Worm (Caenorhabditis elegans): ENCODE results near the gene C43H6.6.

The C43H6.6 gene

ce11 chrX:2394983-2395382 lies at the start of gene C43H6.6:
C43H6.6 (plus strand) TSS chrX:2395283.
- no peak for TF ChIP-seq lin-39 (tag; optimal IDR thresholded peaks at IDR 0.05)
- TF ChIP-seq ztf-4 (tag; optimal IDR thresholded peaks at IDR 0.05) = no peak
- TF ChIP-seq pqm-1 (tag; optimal IDR thresholded peaks at IDR 0.05) = no peak
- TF ChIP-seq daf-12 (tag; optimal IDR thresholded peaks at IDR 0.05) = no peak
- no peak for TF ChIP-seq mml-1 (tag; optimal IDR thresholded peaks at IDR 0.05)
- no peak for TF ChIP-seq eor-1 (tag; optimal IDR thresholded peaks at IDR 0.05)
- no peak for TF ChIP-seq elt-2 (tag; optimal IDR thresholded peaks at IDR 0.05)
- no peak for TF ChIP-seq nhr-23 (tag; optimal IDR thresholded peaks at IDR 0.05)
- TF ChIP-seq nhr-11 (tag; optimal IDR thresholded peaks at IDR 0.05) = no peak
- TF ChIP-seq lsy-12 (tag; optimal IDR thresholded peaks at IDR 0.05) = no peak
- no peak for TF ChIP-seq nhr-76 (tag; optimal IDR thresholded peaks at IDR 0.05)
- TF ChIP-seq ceh-9 (tag; optimal IDR thresholded peaks at IDR 0.05) = no peak
- TF ChIP-seq nfya-1 (tag; optimal IDR thresholded peaks at IDR 0.05; ENCODE audit: insufficient read depth) = no peak
- no peak for TF ChIP-seq R02D3.7 (tag; optimal IDR thresholded peaks at IDR 0.05)
- no peak for TF ChIP-seq elt-1 (tag; optimal IDR thresholded peaks at IDR 0.05)
- TF ChIP-seq elt-3 (tag; optimal IDR thresholded peaks at IDR 0.05) = no peak

- no peak for TF ChIP-seq egl-5 (tag; optimal IDR thresholded peaks at IDR 0.05)
- no peak for TF ChIP-seq ceh-28 (tag; optimal IDR thresholded peaks at IDR 0.05)
- TF ChIP-seq snpc-4 (tag; optimal IDR thresholded peaks at IDR 0.05) = no peak
- TF ChIP-seq ceh-16 (tag; optimal IDR thresholded peaks at IDR 0.05) = no peak
- no peak for TF ChIP-seq skn-1 (tag; optimal IDR thresholded peaks at IDR 0.05)
- TF ChIP-seq ztf-11 (tag; optimal IDR thresholded peaks at IDR 0.05) = no peak
Observed at ce11 chrX:2347962-2348361, 47.1 kb upstream of the C43H6.6 start.

- no peak for TF ChIP-seq ztf-11 (tag; optimal IDR thresholded peaks at IDR 0.05)
- no peak for TF ChIP-seq pha-4 (tag; optimal IDR thresholded peaks at IDR 0.05)
- TF ChIP-seq eor-1 (tag; optimal IDR thresholded peaks at IDR 0.05) = no peak
- TF ChIP-seq unc-39 (tag; optimal IDR thresholded peaks at IDR 0.05) = no peak
- no peak for TF ChIP-seq aly-2 (tag; optimal IDR thresholded peaks at IDR 0.05)
- TF ChIP-seq lsy-12 (tag; optimal IDR thresholded peaks at IDR 0.05) = no peak
Observed at ce11 chrX:2352929-2353328, 42.2 kb upstream of the C43H6.6 start.

- TF ChIP-seq R02D3.7 (tag; optimal IDR thresholded peaks at IDR 0.05) (no peak), ama-1 (optimal IDR thresholded peaks at IDR 0.05) (no peak), nhr-67 (tag; optimal IDR thresholded peaks at IDR 0.05) (no peak), daf-12 (tag; optimal IDR thresholded peaks at IDR 0.05) (no peak), lin-15B (tag; optimal IDR thresholded peaks at IDR 0.05) (no peak), nhr-28 (tag; optimal IDR thresholded peaks at IDR 0.05) (no peak), egl-5 (tag; optimal IDR thresholded peaks at IDR 0.05) (no peak), mdl-1 (tag; optimal IDR thresholded peaks at IDR 0.05) (no peak), fkh-2 (tag; optimal IDR thresholded peaks at IDR 0.05) (no peak), fos-1 (tag; optimal IDR thresholded peaks at IDR 0.05) (no peak), ztf-4 (tag; optimal IDR thresholded peaks at IDR 0.05) (no peak), aly-2 (tag; optimal IDR thresholded peaks at IDR 0.05) (no peak), fkh-10 (GFP tag; optimal IDR thresholded peaks at IDR 0.05) (no peak), sea-2 (GFP tag; optimal IDR thresholded peaks at IDR 0.05) (no peak), nfya-1 (tag; optimal IDR thresholded peaks at IDR 0.05; ENCODE audit: insufficient read depth) (no peak), ceh-16 (tag; optimal IDR thresholded peaks at IDR 0.05) (no peak), elt-2 (tag; optimal IDR thresholded peaks at IDR 0.05) (no peak), ceh-28 (tag; optimal IDR thresholded peaks at IDR 0.05) (no peak), snpc-4 (tag; optimal IDR thresholded peaks at IDR 0.05) (no peak), nhr-25 (tag; optimal IDR thresholded peaks at IDR 0.05) (no peak)
Observed at ce11 chrX:2359797-2360196, 35.3 kb upstream of the C43H6.6 start, which contains the start of gene lgc-40. lgc-40 (plus strand) TSS chrX:2360097.

- TF ChIP-seq lin-15B (tag; optimal IDR thresholded peaks at IDR 0.05) = no peak
- TF ChIP-seq lsy-12 (tag; optimal IDR thresholded peaks at IDR 0.05) = no peak
- TF ChIP-seq tbx-2 (tag; optimal IDR thresholded peaks at IDR 0.05) = no peak
- no peak for TF ChIP-seq aly-2 (tag; optimal IDR thresholded peaks at IDR 0.05)
- no peak for TF ChIP-seq pqm-1 (tag; optimal IDR thresholded peaks at IDR 0.05)
- no peak for TF ChIP-seq snpc-4 (tag; optimal IDR thresholded peaks at IDR 0.05)
- TF ChIP-seq nhr-237 (tag; optimal IDR thresholded peaks at IDR 0.05) = no peak
- no peak for TF ChIP-seq elt-2 (tag; optimal IDR thresholded peaks at IDR 0.05)
- no peak for TF ChIP-seq elt-1 (tag; optimal IDR thresholded peaks at IDR 0.05)
- TF ChIP-seq nhr-12 (tag; optimal IDR thresholded peaks at IDR 0.05) = no peak
- no peak for TF ChIP-seq eor-1 (tag; optimal IDR thresholded peaks at IDR 0.05)
- no peak for TF ChIP-seq ceh-9 (tag; optimal IDR thresholded peaks at IDR 0.05)
- TF ChIP-seq nhr-23 (tag; optimal IDR thresholded peaks at IDR 0.05) = no peak
- TF ChIP-seq ZK546.5 (tag; optimal IDR thresholded peaks at IDR 0.05) = no peak
- TF ChIP-seq nhr-11 (tag; optimal IDR thresholded peaks at IDR 0.05) = no peak
- TF ChIP-seq nhr-67 (tag; optimal IDR thresholded peaks at IDR 0.05) = no peak
- TF ChIP-seq elt-3 (tag; optimal IDR thresholded peaks at IDR 0.05) = no peak
- TF ChIP-seq sea-2 (GFP tag; optimal IDR thresholded peaks at IDR 0.05) = no peak
Observed at ce11 chrX:2362872-2363271, 32.2 kb upstream of the C43H6.6 start.
